Fruit fly (Drosophila melanogaster) whole organism, pupa: ENCODE results near the gene CG15695.

Source experiments
- CG10348 ChIP-seq: fragments of 200-800 bp; sonication (Bioruptor generic); IDR thresholded peaks from 2 replicates; pipeline ENCODE4 v1.3.6; 2022; ENCODE audit warnings: missing biosample characterization, missing genetic modification characterization
- CG12605 ChIP-seq: fragments of 200-800 bp; sonication (Bioruptor generic); IDR thresholded peaks from 2 replicates; pipeline ENCODE4 v1.3.6; 2022; ENCODE audit warnings: missing biosample characterization, missing genetic modification characterization
- CG13204 ChIP-seq: fragments of 200-800 bp; sonication (Bioruptor generic); optimal IDR thresholded peaks from 2 replicates; lab custom pipeline; 2018; ENCODE audit warnings: missing biosample characterization, mild to moderate bottlenecking, missing genetic modification characterization, moderate library complexity
- CG14655 ChIP-seq: fragments of 200-800 bp; sonication (Bioruptor generic); optimal IDR thresholded peaks from 3 replicates; lab custom pipeline; 2017; ENCODE audit warnings: mild to moderate bottlenecking, missing biosample characterization, missing genetic modification reagents, missing genetic modification characterization
- CG15710 ChIP-seq: fragments of 200-800 bp; sonication (Bioruptor generic); optimal IDR thresholded peaks from 2 replicates; lab custom pipeline; 2018; ENCODE audit warnings: missing biosample characterization, mild to moderate bottlenecking, missing genetic modification characterization, moderate library complexity
- CG17806 ChIP-seq: fragments of 200-800 bp; sonication (Bioruptor generic); optimal IDR thresholded peaks from 2 replicates; lab custom pipeline; 2018; ENCODE audit warnings: missing biosample characterization, mild to moderate bottlenecking, missing genetic modification characterization, moderate library complexity
- CG32121 ChIP-seq: fragments of 200-800 bp; sonication (Bioruptor generic); IDR thresholded peaks from 2 replicates; pipeline ENCODE4 v1.3.6; 2022; ENCODE audit warnings: missing biosample characterization, missing genetic modification characterization
- CG34367 ChIP-seq: fragments of 200-800 bp; sonication (Bioruptor generic); optimal IDR thresholded peaks from 2 replicates; lab custom pipeline; 2018; ENCODE audit warnings: missing biosample characterization, mild to moderate bottlenecking, missing genetic modification characterization
- CG4496 ChIP-seq: fragments of 200-800 bp; sonication (Bioruptor generic); IDR thresholded peaks from 3 replicates; pipeline ENCODE4 v1.3.6; 2022; ENCODE audit warnings: missing biosample characterization, missing genetic modification characterization
- CG8159 ChIP-seq: fragments of 200-800 bp; sonication (Bioruptor generic); optimal IDR thresholded peaks from 3 replicates; lab custom pipeline; 2018; ENCODE audit warnings: missing biosample characterization, mild to moderate bottlenecking, missing genetic modification characterization, moderate library complexity
- CG8301 ChIP-seq: fragments of 200-800 bp; sonication (Bioruptor generic); optimal IDR thresholded peaks from 2 replicates; lab custom pipeline; 2018; ENCODE audit warnings: missing biosample characterization, mild to moderate bottlenecking, missing genetic modification characterization
- CG9948 ChIP-seq: fragments of 200-800 bp; sonication (Bioruptor generic); optimal IDR thresholded peaks from 2 replicates; lab custom pipeline; 2018; ENCODE audit warnings: missing biosample characterization, mild to moderate bottlenecking, missing genetic modification characterization, moderate library complexity
- D1 ChIP-seq: fragments of 200-800 bp; sonication (Bioruptor generic); optimal IDR thresholded peaks from 2 replicates; lab custom pipeline; 2018; ENCODE audit warnings: missing biosample characterization, mild to moderate bottlenecking, missing genetic modification characterization, moderate library complexity
- EcR ChIP-seq: fragments of 200-800 bp; sonication (Bioruptor generic); optimal IDR thresholded peaks from 3 replicates; lab custom pipeline; 2019; ENCODE audit warnings: missing biosample characterization, missing genetic modification characterization, mild to moderate bottlenecking, moderate library complexity, missing genetic modification reagents
- Ets98B ChIP-seq: fragments of 200-800 bp; sonication (Bioruptor generic); IDR thresholded peaks from 2 replicates; pipeline ENCODE4 v1.3.6; 2022; ENCODE audit warnings: missing biosample characterization, missing genetic modification characterization
- Pif1A ChIP-seq: fragments of 200-800 bp; sonication (Bioruptor generic); optimal IDR thresholded peaks from 3 replicates; lab custom pipeline; 2016; ENCODE audit warnings: missing biosample characterization, missing genetic modification characterization
- Pif1B ChIP-seq: fragments of 200-800 bp; sonication (Bioruptor generic); optimal IDR thresholded peaks from 3 replicates; lab custom pipeline; 2016; ENCODE audit warnings: missing biosample characterization, missing genetic modification characterization
- Snoo ChIP-seq: fragments of 200-800 bp; sonication (Bioruptor generic); optimal IDR thresholded peaks from 3 replicates; lab custom pipeline; 2017; ENCODE audit warnings: missing biosample characterization, mild to moderate bottlenecking, missing genetic modification characterization, inconsistent platforms
- fd96Ca ChIP-seq: fragments of 200-800 bp; sonication (Bioruptor generic); IDR thresholded peaks from 3 replicates; pipeline ENCODE4 v1.3.6; 2022; ENCODE audit warnings: missing biosample characterization, missing genetic modification characterization
- gl ChIP-seq: fragments of 200-800 bp; sonication (Bioruptor generic); optimal IDR thresholded peaks from 2 replicates; lab custom pipeline; 2018; ENCODE audit warnings: missing biosample characterization, mild to moderate bottlenecking, missing genetic modification characterization
- rn ChIP-seq: fragments of 200-800 bp; sonication (Bioruptor generic); IDR thresholded peaks from 2 replicates; pipeline ENCODE4 v1.3.6; 2022; ENCODE audit warnings: missing biosample characterization, missing genetic modification characterization

The CG15695 gene

dm6 chr3R:20830153-20830695, 11.7 kb upstream of the CG15695 start, which contains the start of gene Adss:
Adss (minus strand) TSS chr3R:20830580.
- no peak; the same call in 1 of the 2 replicates for TF ChIP-seq Ets98B (GFP tag; lab: Robert Waterston, UW)
- no peak for TF ChIP-seq CG15710
- TF ChIP-seq fd96Ca (GFP tag; lab: Robert Waterston, UW) = peak; percentile 36; the same call in 1 of the 3 replicates
- TF ChIP-seq CG4496 (GFP tag; lab: Robert Waterston, UW) = peak; percentile 57; the same call in 2 of the 3 replicates
- TF ChIP-seq EcR (GFP tag; lab: Kevin White, UChicago) = no peak
- peak; percentile 30; the same call in 1 of the 2 replicates for TF ChIP-seq CG12605 (GFP tag; lab: Robert Waterston, UW)
- no peak for TF ChIP-seq CG14655

DNA sequence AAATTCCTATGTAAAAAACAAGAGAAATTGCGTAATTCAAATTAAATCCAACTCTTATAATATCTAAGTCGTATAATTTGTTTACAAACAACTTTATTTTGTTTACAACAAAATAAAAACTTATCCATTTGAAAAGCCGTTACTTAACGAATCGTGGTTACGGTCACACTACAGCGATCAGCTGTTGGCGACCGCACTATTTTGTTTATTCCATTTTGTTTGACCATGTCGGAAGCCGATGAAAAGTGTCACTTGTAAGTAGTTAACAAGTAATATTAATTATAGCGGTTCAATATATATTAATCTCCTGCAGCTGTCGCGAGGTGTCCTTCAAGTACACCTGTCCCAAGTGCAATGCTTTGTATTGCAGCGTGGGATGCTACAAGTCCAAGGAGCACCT, 11.0 kb upstream of the CG15695 start, which contains the start of gene CG31223:
CG31223 (plus strand) TSS at position 165 of the 400 bp plus-strand sequence.
- TF ChIP-seq Pif1A (GFP tag; lab: Kevin White, UChicago) (no peak), CG12605 (GFP tag; lab: Robert Waterston, UW) (no peak), CG8301 (no peak)

DNA sequence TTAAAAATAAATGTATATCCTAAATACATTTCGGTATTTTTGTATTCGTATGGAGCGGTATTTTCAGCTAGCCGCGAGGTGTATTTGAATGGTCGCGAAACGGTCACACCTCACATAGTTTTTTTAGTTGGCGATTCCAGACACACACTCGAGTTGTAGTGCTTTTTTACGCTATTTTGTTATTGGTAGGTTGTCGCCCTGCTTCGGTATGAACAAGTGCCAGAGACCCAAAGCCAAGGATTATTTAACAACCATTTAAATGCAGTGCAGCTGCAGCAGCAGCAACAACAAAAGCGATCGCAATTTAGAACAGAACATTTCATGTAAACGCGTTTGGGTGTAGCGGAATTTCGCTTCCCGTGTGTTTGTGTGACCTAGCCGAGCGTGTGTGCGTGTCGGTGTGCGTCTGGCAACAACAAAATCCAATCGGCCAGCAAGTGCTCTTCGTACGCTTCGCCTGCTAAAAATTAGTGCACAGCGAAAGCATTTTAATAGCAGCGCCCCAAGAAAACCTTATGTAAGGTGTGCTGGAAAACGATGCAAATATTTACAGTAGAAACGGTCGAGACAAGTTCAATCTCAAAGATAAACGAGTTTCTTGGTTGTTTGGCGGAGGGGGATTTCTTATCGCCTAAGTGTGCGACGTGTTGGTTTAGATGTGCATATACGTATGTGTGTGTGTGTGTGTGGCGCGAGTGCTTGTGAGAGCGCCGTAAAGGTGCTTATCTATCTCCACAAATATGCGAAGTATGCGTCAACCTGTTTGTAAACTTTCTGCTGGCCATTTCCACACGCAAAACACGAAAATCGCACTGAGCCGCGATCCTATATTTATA, 9.0 kb upstream of the CG15695 start, which contains the start of gene Synd:
Synd (plus strand) TSS at position 111 of the 836 bp plus-strand sequence.
- peak; percentile 76 for TF ChIP-seq EcR (GFP tag; lab: Kevin White, UChicago)
- peak; percentile 31 for TF ChIP-seq gl (tag; lab: Kevin White, UChicago)
- no peak for TF ChIP-seq CG34367 (tag; lab: Kevin White, UChicago)
- TF ChIP-seq Pif1A (GFP tag; lab: Kevin White, UChicago) = peak; percentile 42
- TF ChIP-seq Snoo = peak; percentile 6
- peak; percentile 48; the same call in 2 of the 3 replicates for TF ChIP-seq CG4496 (GFP tag; lab: Robert Waterston, UW)
- TF ChIP-seq Pif1B = peak; percentile 12
- peak; percentile 34 for TF ChIP-seq CG8301
- peak; percentile 13; the same call in 1 of the 2 replicates for TF ChIP-seq Ets98B (GFP tag; lab: Robert Waterston, UW)
- TF ChIP-seq CG15710 = peak; percentile 8
- no peak for TF ChIP-seq D1
- TF ChIP-seq CG12605 (GFP tag; lab: Robert Waterston, UW) = 0 out of 2 replicates have a peak, but pooled peaks have one; percentile 17
- TF ChIP-seq CG10348 (GFP tag; lab: Robert Waterston, UW) = no peak
- TF ChIP-seq CG13204 (GFP tag; lab: Kevin White, UChicago) = no peak
- TF ChIP-seq CG14655 = peak; percentile 27

DNA sequence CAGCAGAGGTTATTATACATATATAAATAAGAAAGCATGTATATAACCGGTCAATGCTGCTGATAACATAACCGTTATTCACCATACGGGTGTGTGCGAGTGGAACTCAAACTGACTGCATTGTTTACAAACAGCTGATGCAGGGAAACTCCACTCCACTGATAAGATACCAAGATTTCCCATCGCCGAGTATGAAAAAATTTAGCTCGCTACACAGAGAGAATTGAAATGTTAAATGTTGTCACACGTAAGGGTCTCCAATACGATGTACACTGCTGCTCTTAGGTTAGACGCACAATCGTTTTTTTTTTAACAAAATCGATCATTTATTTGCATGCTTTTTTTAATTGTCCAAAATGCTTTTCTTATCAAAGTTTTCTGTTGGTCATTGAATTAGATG, 8.3 kb upstream of the CG15695 start:
- peak; percentile 10 for TF ChIP-seq CG15710
- peak; percentile 63; the same call in 1 of the 3 replicates for TF ChIP-seq CG4496 (GFP tag; lab: Robert Waterston, UW)
- TF ChIP-seq fd96Ca (GFP tag; lab: Robert Waterston, UW) = peak; percentile 21; the same call in 1 of the 3 replicates
- TF ChIP-seq CG13204 (GFP tag; lab: Kevin White, UChicago) = no peak
- TF ChIP-seq CG34367 (tag; lab: Kevin White, UChicago) = no peak
- peak; percentile 3 for TF ChIP-seq CG9948
- TF ChIP-seq Pif1A (GFP tag; lab: Kevin White, UChicago) = peak; percentile 5
- TF ChIP-seq CG10348 (GFP tag; lab: Robert Waterston, UW) = no peak
- no peak for TF ChIP-seq Snoo
- peak; percentile 5 for TF ChIP-seq CG14655
- no peak for TF ChIP-seq CG8159
- no peak for TF ChIP-seq D1
- TF ChIP-seq rn (GFP tag; lab: Robert Waterston, UW) = no peak
- TF ChIP-seq CG17806 (tag; lab: Kevin White, UChicago) = no peak
- peak; percentile 12 for TF ChIP-seq CG8301
- no peak for TF ChIP-seq Pif1B
- TF ChIP-seq Ets98B (GFP tag; lab: Robert Waterston, UW) = peak; percentile 33
- TF ChIP-seq EcR (GFP tag; lab: Kevin White, UChicago) = no peak
- no peak for TF ChIP-seq CG12605 (GFP tag; lab: Robert Waterston, UW)
- TF ChIP-seq CG32121 (GFP tag; lab: Robert Waterston, UW) = no peak
- no peak for TF ChIP-seq gl (tag; lab: Kevin White, UChicago)

- TF ChIP-seq CG34367 (tag; lab: Kevin White, UChicago) (no peak), CG12605 (GFP tag; lab: Robert Waterston, UW) (no peak), fd96Ca (GFP tag; lab: Robert Waterston, UW) (no peak), CG14655 (no peak), CG15710 (no peak), CG4496 (GFP tag; lab: Robert Waterston, UW) (no peak), Snoo (no peak), D1 (no peak), EcR (GFP tag; lab: Kevin White, UChicago) (no peak), CG8301 (no peak)
Observed at dm6 chr3R:20834770-20835183, 7.2 kb upstream of the CG15695 start.

- TF ChIP-seq Pif1A (GFP tag; lab: Kevin White, UChicago) (no peak), Ets98B (GFP tag; lab: Robert Waterston, UW) (no peak), CG17806 (tag; lab: Kevin White, UChicago) (no peak), fd96Ca (GFP tag; lab: Robert Waterston, UW) (no peak), Snoo (peak; percentile 6), Pif1B (peak; percentile 18), CG8159 (no peak), CG15710 (no peak), EcR (GFP tag; lab: Kevin White, UChicago) (peak; percentile 36), CG9948 (no peak), CG4496 (GFP tag; lab: Robert Waterston, UW) (no peak)
Observed at dm6 chr3R:20835531-20835930, 6.4 kb upstream of the CG15695 start.
